Fruit fly (Drosophila melanogaster) whole organism, prepupa: ENCODE measurements around the gene Cp36.

ENCODE experiments used
- Sox14 ChIP-seq: fragments of 200-800 bp; sonication (Bioruptor generic); optimal IDR thresholded peaks from 3 replicates; lab custom pipeline; 2016; ENCODE audit warnings: missing biosample characterization, missing genetic modification characterization
- cyc ChIP-seq: fragments of 200-800 bp; sonication (Bioruptor generic); optimal IDR thresholded peaks from 3 replicates; lab custom pipeline; 2016; ENCODE audit warnings: missing biosample characterization, missing genetic modification characterization
- spab ChIP-seq: fragments of 200-800 bp; sonication (Bioruptor generic); optimal IDR thresholded peaks from 2 replicates; lab custom pipeline; 2017; ENCODE audit warnings: missing biosample characterization, mild to moderate bottlenecking, missing genetic modification characterization, missing genetic modification reagents

DNA sequence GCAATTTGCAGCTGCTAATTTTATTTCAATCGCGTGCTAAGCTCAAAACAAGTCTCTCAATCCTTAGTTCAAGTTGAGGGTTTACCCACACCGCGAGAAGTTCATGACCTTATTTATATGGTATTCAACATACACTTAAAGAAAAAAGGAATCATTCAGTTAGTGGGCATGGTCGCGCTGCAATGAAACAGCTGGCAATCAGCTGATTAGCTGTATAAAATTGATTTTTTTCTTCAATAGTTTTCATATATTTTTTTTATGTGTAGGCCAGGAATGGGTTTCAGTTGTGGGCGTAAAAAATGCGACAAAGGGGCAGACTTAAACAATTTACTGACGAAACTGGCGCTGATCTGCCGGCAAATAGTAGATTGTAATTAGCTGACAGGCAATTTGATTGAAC is 20.0 kb downstream of the Cp36 start:
- TF ChIP-seq spab (GFP tag; lab: Kevin White, UChicago) = no peak
- no peak for TF ChIP-seq cyc (GFP tag; lab: Kevin White, UChicago)
- TF ChIP-seq Sox14 (GFP tag; lab: Kevin White, UChicago) = peak; percentile 10
